Worm (Caenorhabditis elegans): ENCODE data around the gene btb-8.

The btb-8 gene

DNA sequence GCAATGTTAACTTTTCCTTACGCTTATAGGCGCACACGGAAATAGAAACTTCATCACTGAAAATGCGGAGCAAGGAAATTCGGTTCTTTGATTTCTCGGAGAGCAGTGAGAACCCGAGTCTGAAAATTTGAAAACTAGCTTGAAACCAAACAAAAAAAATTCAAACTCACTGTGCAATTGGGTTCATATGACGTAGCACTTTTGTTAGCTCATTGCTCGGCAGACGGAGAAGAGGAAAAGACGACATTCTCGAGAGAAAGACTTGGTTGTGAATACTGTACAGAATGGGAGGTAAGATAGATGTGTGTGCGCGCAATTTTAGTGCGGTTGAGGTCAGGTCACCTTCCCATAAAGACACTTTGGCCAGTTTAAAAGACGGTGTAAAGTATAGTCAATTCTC lies 27.8 kb downstream of the btb-8 start, which contains the start of the genes F36H5.13 and F36H5.8:
Gene F36H5.13 (minus strand): TSS at position 101 of the 400 bp plus-strand sequence.
Gene F36H5.8 (minus strand): TSS at position 274 of the 400 bp plus-strand sequence.
- TF ChIP-seq sem-2 (GFP tag; optimal IDR thresholded peaks at IDR 0.05) (no peak), unc-62 (GFP tag; optimal IDR thresholded peaks at IDR 0.05) (no peak), mep-1 (tag; optimal IDR thresholded peaks at IDR 0.05) (no peak), flh-1 (GFP tag; optimal IDR thresholded peaks at IDR 0.05) (no peak)

DNA sequence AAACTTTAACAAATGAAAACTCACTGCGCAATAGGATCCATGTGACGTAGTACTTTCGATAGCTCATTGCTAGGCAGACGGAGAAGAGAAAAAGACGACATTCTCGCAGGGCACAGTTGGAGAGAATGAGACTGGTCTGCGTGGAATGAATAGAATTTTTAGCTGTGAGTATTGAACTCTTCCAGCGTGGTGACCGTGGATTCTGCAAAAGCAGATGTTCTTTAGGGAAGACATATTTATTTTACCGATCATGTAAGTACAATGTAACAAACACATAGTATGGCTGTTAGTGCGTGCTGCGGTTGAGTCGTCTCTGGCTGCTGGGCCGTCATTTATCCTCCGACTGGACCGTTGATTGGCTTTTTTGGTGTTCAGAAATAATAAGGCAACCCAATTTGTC lies 30.4 kb downstream of the btb-8 start, which contains the start of gene F36H5.9:
Gene F36H5.9 (minus strand): TSS at position 101 of the 400 bp plus-strand sequence.
- TF ChIP-seq flh-1 (GFP tag; optimal IDR thresholded peaks at IDR 0.05) (no peak), nhr-76 (tag; optimal IDR thresholded peaks at IDR 0.05) (no peak)

DNA sequence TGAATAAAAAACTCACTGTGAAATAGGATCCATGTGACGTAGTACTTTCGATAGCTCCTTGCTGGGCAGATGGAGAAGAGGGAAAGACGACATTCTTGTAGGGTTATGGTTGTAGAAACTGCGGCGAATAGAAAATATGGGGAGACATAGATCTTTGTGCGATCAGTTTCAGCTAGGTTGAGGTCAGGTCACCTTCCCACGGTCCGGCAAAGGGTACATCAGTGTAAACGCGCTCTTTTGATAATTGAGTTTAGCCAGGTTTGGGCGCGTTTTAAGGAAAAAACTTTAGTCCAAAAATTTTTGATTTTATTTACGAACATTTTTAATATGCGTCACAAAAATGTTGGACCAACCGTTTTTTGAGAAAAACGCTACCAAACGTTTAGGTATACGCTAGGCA lies 33.5 kb downstream of the btb-8 start, which contains the start of gene F36H5.17:
Gene F36H5.17 (minus strand): TSS at position 101 of the 400 bp plus-strand sequence.
- TF ChIP-seq lin-13 (tag; optimal IDR thresholded peaks at IDR 0.05): no peak
- TF ChIP-seq nhr-28 (tag; optimal IDR thresholded peaks at IDR 0.05): no peak
- no peak for TF ChIP-seq nhr-12 (tag; optimal IDR thresholded peaks at IDR 0.05)
- no peak for TF ChIP-seq drap-1 (GFP tag; optimal IDR thresholded peaks at IDR 0.05)
- no peak for TF ChIP-seq elt-3 (tag; optimal IDR thresholded peaks at IDR 0.05)
- TF ChIP-seq pha-4 (tag; optimal IDR thresholded peaks at IDR 0.05): no peak
- no peak for TF ChIP-seq nhr-237 (tag; optimal IDR thresholded peaks at IDR 0.05)
- TF ChIP-seq unc-39 (tag; optimal IDR thresholded peaks at IDR 0.05): no peak
- TF ChIP-seq M03D4.4 (tag; optimal IDR thresholded peaks at IDR 0.05): no peak
- TF ChIP-seq ces-1 (GFP tag; optimal IDR thresholded peaks at IDR 0.05): no peak
- TF ChIP-seq mls-2 (tag; optimal IDR thresholded peaks at IDR 0.05): no peak
- no peak for TF ChIP-seq sem-2 (GFP tag; optimal IDR thresholded peaks at IDR 0.05)
- TF ChIP-seq snpc-4 (tag; optimal IDR thresholded peaks at IDR 0.05): no peak
- no peak for TF ChIP-seq nhr-2 (tag; optimal IDR thresholded peaks at IDR 0.05)
- no peak for TF ChIP-seq elt-1 (tag; optimal IDR thresholded peaks at IDR 0.05; ENCODE audit: borderline replicate concordance, insufficient read depth)
- TF ChIP-seq ceh-39 (tag; optimal IDR thresholded peaks at IDR 0.05): no peak

DNA sequence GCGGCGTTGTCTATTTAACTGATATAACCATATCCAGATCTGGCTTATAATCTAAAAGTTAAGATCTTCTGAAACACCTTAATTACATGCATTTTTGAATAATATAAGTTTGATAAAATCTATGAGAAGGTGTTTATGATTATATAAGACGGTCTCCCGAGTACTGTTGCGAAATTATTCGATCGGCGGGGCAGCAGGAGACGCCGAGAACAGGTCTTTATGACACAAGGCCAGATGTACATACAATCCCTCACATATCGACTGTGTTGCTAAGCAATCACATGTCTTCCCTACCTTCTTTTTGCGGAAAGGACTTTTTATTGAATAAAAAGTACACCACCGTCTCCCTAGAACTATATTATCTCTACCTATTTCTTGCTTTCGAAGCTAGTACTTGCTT lies 34.0 kb downstream of the btb-8 start, which contains the start of gene fbxb-53:
Gene fbxb-53 (plus strand): TSS at position 301 of the 400 bp plus-strand sequence.
- TF ChIP-seq ztf-11 (tag; optimal IDR thresholded peaks at IDR 0.05) (no peak), ceh-83 (GFP tag; optimal IDR thresholded peaks at IDR 0.05) (no peak), nhr-2 (tag; optimal IDR thresholded peaks at IDR 0.05) (no peak), elt-1 (tag; optimal IDR thresholded peaks at IDR 0.05; ENCODE audit: borderline replicate concordance, insufficient read depth) (peak; percentile 44), mls-2 (tag; optimal IDR thresholded peaks at IDR 0.05) (no peak), zip-8 (tag; optimal IDR thresholded peaks at IDR 0.05) (no peak)

DNA sequence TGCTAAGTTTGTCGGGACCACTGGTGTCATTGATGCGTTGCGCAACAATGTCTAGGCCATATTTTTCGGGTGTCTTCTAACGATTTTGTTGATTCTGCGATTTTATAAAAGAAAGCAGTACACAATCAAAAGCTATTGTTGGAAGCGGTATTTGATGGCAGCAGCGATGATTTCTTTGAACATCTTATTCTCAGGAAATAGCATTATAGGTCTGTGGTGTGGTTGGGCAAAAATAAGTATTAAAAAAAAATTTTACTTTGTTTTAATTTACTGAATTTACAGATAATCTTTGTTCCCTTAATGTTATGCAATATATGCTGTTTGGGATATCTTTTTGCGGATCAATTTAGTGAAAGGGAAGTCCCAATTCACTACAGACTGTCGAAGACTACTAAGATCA lies 34.5 kb downstream of the btb-8 start, which contains the start of gene F36H5.10:
Gene F36H5.10 (plus strand): TSS at position 301 of the 400 bp plus-strand sequence.
- TF ChIP-seq zip-8 (tag; optimal IDR thresholded peaks at IDR 0.05): peak; percentile 19
- no peak for TF ChIP-seq lin-13 (tag; optimal IDR thresholded peaks at IDR 0.05)

DNA sequence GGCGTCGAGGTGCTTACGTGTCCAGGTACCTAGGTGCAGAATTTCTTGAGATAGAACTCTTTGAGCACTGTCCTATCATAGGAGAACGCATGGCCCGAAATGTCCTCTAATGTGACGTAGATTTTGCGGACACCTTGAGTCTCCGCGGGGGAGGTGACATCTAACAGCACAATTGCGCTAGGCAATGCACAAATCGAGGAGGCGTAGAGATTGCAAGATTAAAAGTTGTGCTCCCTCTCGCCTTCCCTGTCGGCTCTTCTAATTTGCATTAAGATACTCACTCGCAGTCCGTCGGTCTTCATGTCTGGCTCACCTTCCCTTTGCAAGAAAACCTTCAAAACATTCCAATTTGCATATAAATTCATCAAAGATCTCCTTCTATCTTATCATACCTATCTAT lies 37.0 kb downstream of the btb-8 start, which contains the start of gene F36H5.18:
Gene F36H5.18 (plus strand): TSS at position 301 of the 400 bp plus-strand sequence.
- no peak for TF ChIP-seq nhr-237 (tag; optimal IDR thresholded peaks at IDR 0.05)
- no peak for TF ChIP-seq sptf-1 (tag; optimal IDR thresholded peaks at IDR 0.05)
- TF ChIP-seq mab-5 (tag; optimal IDR thresholded peaks at IDR 0.05): no peak
- TF ChIP-seq sem-2 (GFP tag; optimal IDR thresholded peaks at IDR 0.05): no peak
- TF ChIP-seq lin-32 (GFP tag; optimal IDR thresholded peaks at IDR 0.05): no peak
- TF ChIP-seq ceh-39 (tag; optimal IDR thresholded peaks at IDR 0.05): no peak
- no peak for TF ChIP-seq flh-1 (GFP tag; optimal IDR thresholded peaks at IDR 0.05)
- TF ChIP-seq nhr-76 (tag; optimal IDR thresholded peaks at IDR 0.05): no peak
- TF ChIP-seq elt-3 (tag; optimal IDR thresholded peaks at IDR 0.05): no peak
- TF ChIP-seq pha-4 (tag; optimal IDR thresholded peaks at IDR 0.05): no peak
- no peak for TF ChIP-seq nhr-2 (tag; optimal IDR thresholded peaks at IDR 0.05)
- no peak for TF ChIP-seq unc-62 (GFP tag; optimal IDR thresholded peaks at IDR 0.05)
- TF ChIP-seq zip-8 (tag; optimal IDR thresholded peaks at IDR 0.05): no peak
- no peak for TF ChIP-seq drap-1 (GFP tag; optimal IDR thresholded peaks at IDR 0.05)

DNA sequence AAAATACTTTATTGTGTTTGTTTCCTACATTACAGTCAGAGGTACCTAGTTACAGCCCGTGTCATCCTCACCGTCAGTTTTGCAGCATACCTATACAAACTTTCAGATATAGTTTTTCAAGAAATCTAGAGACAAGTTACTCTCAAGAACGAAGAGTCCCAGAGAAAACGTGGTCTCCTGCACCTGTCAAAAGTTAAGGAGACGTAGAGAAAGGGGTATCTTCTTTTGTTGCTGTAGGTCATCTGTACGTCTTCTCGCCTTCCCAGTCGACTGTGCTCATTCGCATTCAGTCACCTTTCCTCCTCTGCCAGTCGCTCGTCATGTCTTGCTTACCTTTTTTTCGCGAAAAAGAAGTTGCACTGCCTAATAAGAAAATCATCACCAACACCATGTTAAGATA lies 39.0 kb downstream of the btb-8 start, which contains the start of gene F36H5.4:
Gene F36H5.4 (plus strand): TSS at position 301 of the 400 bp plus-strand sequence.
- no peak for TF ChIP-seq ceh-39 (tag; optimal IDR thresholded peaks at IDR 0.05)
- no peak for TF ChIP-seq nhr-76 (tag; optimal IDR thresholded peaks at IDR 0.05)
- no peak for TF ChIP-seq ceh-43 (GFP tag; optimal IDR thresholded peaks at IDR 0.05)
